Worm (Caenorhabditis elegans): ENCODE data around the gene nex-3.

ce11 chrIII:4453301-4453700 is 11.4 kb downstream of the nex-3 start:
- TF ChIP-seq nhr-25 (tag; optimal IDR thresholded peaks at IDR 0.05) (no peak), F13H6.1 (tag; optimal IDR thresholded peaks at IDR 0.05) (no peak), ama-1 (optimal IDR thresholded peaks at IDR 0.05) (no peak), elt-1 (tag; optimal IDR thresholded peaks at IDR 0.05) (no peak), nhr-11 (tag; optimal IDR thresholded peaks at IDR 0.05) (no peak), lin-11 (tag; optimal IDR thresholded peaks at IDR 0.05) (no peak), mab-5 (tag; optimal IDR thresholded peaks at IDR 0.05) (no peak), ZK546.5 (tag; optimal IDR thresholded peaks at IDR 0.05) (no peak), gmeb-1 (tag; optimal IDR thresholded peaks at IDR 0.05) (no peak), R02D3.7 (tag; optimal IDR thresholded peaks at IDR 0.05) (no peak), mdl-1 (tag; optimal IDR thresholded peaks at IDR 0.05) (no peak), ceh-82 (tag; optimal IDR thresholded peaks at IDR 0.05) (no peak), lsy-2 (tag; optimal IDR thresholded peaks at IDR 0.05) (no peak)

Measured in whole organism, L2 larva.